Fruit fly (Drosophila melanogaster): Measurements from ENCODE around the gene PIG-B.

PIG-B gene

DNA sequence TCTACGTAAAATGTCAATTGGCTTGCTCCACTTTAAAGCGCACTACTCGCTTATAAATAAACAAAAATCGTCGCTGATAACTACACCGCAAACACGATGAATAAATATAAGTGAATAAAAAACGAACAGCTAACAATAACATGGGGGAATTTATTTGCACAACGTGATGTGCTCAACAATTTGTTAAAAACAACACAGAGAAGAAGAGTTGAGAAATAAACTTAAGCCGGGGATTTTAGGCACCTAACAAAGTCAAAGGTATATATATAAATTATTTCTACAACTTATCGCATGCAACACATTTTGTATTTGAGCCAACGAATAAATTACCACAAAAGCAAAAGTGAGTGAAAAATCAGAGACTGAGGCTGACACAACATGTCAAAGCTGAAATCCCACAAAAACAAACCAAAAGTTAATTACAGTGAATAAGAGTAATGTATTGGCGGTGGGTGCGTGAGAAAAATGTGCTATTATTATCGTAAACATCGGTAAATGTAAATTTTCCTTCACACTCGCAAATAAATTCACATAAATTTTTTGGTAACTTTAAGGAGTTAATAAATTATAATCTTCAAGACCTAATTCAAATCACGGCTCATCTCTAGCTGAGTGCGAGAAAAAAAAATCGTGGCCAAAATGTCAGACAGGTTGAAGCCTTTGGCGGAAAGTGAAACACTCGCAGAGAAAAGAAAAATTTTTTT lies 38.6 kb upstream of the PIG-B start (continued):
- no peak for TF ChIP-seq fd59A (GFP tag; optimal IDR thresholded peaks at IDR 0.05)
- TF ChIP-seq OdsH (GFP tag; optimal IDR thresholded peaks at IDR 0.05), result peak; percentile 41
- peak; percentile 64 for TF ChIP-seq CG32006 (GFP tag; optimal IDR thresholded peaks at IDR 0.05)
- no peak for TF ChIP-seq CG1621 (tag; optimal IDR thresholded peaks at IDR 0.05)
- no peak for TF ChIP-seq CG10669 (GFP tag; optimal IDR thresholded peaks at IDR 0.05)
- no peak for TF ChIP-seq CG11902 (GFP tag; optimal IDR thresholded peaks at IDR 0.05)
- TF ChIP-seq CG3919 (GFP tag; optimal IDR thresholded peaks at IDR 0.05), result no peak
- TF ChIP-seq fd85E (GFP tag; optimal IDR thresholded peaks at IDR 0.05), result no peak
- TF ChIP-seq Eip75B (GFP tag; optimal IDR thresholded peaks at IDR 0.05), result no peak
- no peak for TF ChIP-seq CG9139 (GFP tag; optimal IDR thresholded peaks at IDR 0.05)
- TF ChIP-seq Met (GFP tag; optimal IDR thresholded peaks at IDR 0.05), result peak; percentile 48
- TF ChIP-seq lz (GFP tag; optimal IDR thresholded peaks at IDR 0.05), result peak; percentile 27
- peak; percentile 66 for TF ChIP-seq CG6163 (GFP tag; IDR thresholded peaks at IDR 0.05)
- TF ChIP-seq Eip78C (GFP tag), result peak; percentile 82
- TF ChIP-seq Gug (GFP tag; IDR thresholded peaks at IDR 0.05), result no peak
- no peak for TF ChIP-seq CG7368 (GFP tag; optimal IDR thresholded peaks at IDR 0.05)
- peak; percentile 36 for TF ChIP-seq CG11294 (GFP tag; IDR thresholded peaks at IDR 0.05)

- no peak for TF ChIP-seq CG3032 (tag; optimal IDR thresholded peaks at IDR 0.05)
Measured at dm6 chr3L:3773317-3773716, 37.7 kb upstream of the PIG-B start.

DNA sequence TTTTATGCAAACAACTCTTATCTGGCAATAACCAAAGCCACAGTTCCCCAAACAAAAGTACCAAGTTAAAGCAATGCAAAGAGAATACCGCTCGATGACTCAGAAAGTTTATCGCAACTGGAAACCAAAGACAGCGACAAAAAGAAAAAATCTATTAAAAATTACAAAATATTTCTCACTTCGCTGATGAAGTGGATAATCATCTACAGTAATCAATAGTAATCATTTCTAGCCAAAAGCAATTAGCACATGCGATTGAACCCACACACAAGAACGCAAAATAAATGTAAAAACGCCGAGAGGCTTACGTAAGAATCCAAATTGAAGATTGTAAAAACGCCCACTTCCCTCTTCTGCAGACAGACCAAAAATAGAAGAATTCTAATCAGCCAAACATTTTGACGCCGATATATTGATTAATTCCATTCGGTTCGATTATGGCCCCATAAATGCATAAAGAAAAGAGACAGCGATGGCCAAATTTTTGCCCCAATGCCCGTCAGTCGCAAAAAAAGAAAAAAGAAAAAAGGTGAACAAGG lies 34.4 kb upstream of the PIG-B start:
- TF ChIP-seq acj6 (GFP tag; optimal IDR thresholded peaks at IDR 0.05) (no peak), CG32006 (GFP tag; optimal IDR thresholded peaks at IDR 0.05) (no peak), Hr4 (GFP tag; optimal IDR thresholded peaks at IDR 0.05) (no peak), vri (GFP tag; optimal IDR thresholded peaks at IDR 0.05) (peak; percentile 92), CG6792 (GFP tag; optimal IDR thresholded peaks at IDR 0.05) (no peak), CG34406 (GFP tag; optimal IDR thresholded peaks at IDR 0.05) (no peak), Hr38 (GFP tag; optimal IDR thresholded peaks at IDR 0.05) (no peak), Hr39 (GFP tag; optimal IDR thresholded peaks at IDR 0.05) (no peak)

DNA sequence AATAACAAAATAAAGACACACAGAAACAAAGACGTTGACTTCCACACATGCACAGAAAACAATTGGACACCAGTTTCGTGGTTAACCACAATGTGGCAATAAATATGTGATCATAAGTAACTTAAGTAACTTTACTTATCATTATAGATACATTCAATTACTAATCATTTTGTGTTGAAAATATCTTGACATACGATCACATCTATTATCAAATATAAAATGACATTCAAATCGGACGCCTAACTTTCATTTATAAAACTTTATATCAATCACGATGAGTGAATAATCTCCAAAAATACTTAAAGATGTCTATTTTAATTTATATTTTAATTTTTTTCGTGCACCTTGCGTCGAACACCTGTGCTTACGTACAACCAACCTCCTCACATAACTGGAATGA lies 32.6 kb upstream of the PIG-B start:
- TF ChIP-seq CG9139 (GFP tag; optimal IDR thresholded peaks at IDR 0.05) (no peak), Eip75B (GFP tag; optimal IDR thresholded peaks at IDR 0.05) (no peak), esn (GFP tag; optimal IDR thresholded peaks at IDR 0.05) (peak; percentile 43), ss (GFP tag; optimal IDR thresholded peaks at IDR 0.05) (no peak), CG7368 (GFP tag; optimal IDR thresholded peaks at IDR 0.05) (no peak), pdm3 (GFP tag; optimal IDR thresholded peaks at IDR 0.05) (no peak), Lpt (GFP tag; optimal IDR thresholded peaks at IDR 0.05) (no peak), Blimp-1 (GFP tag; optimal IDR thresholded peaks at IDR 0.05) (no peak), CG11762 (GFP tag; optimal IDR thresholded peaks at IDR 0.05; ENCODE audit: insufficient read depth) (no peak), cyc (GFP tag; optimal IDR thresholded peaks at IDR 0.05) (peak; percentile 20), CG6808 (GFP tag; optimal IDR thresholded peaks at IDR 0.05) (no peak), dac (GFP tag; optimal IDR thresholded peaks at IDR 0.05) (no peak), Hr39 (GFP tag; optimal IDR thresholded peaks at IDR 0.05) (peak; percentile 29), CG4318 (GFP tag; optimal IDR thresholded peaks at IDR 0.05) (no peak), CG3919 (GFP tag; optimal IDR thresholded peaks at IDR 0.05) (no peak), salr (GFP tag; optimal IDR thresholded peaks at IDR 0.05) (no peak), eg (GFP tag; IDR thresholded peaks at IDR 0.05) (0 out of 3 replicates have a peak, but pooled peaks have one; percentile 15), spab (GFP tag; optimal IDR thresholded peaks at IDR 0.05) (no peak), net (GFP tag; optimal IDR thresholded peaks at IDR 0.05) (no peak), CG8632 (GFP tag; optimal IDR thresholded peaks at IDR 0.05) (no peak), achi (GFP tag; optimal IDR thresholded peaks at IDR 0.05) (peak; percentile 19), CG8319 (GFP tag; optimal IDR thresholded peaks at IDR 0.05) (no peak), topi (GFP tag; optimal IDR thresholded peaks at IDR 0.05) (peak; percentile 69), fkh (GFP tag; optimal IDR thresholded peaks at IDR 0.05) (no peak), svp (GFP tag) (peak; percentile 64), lz (GFP tag; optimal IDR thresholded peaks at IDR 0.05) (peak; percentile 24), CG32006 (GFP tag; optimal IDR thresholded peaks at IDR 0.05) (peak; percentile 43), CG10669 (GFP tag; optimal IDR thresholded peaks at IDR 0.05) (no peak), CG6163 (GFP tag; IDR thresholded peaks at IDR 0.05) (0 out of 3 replicates have a peak, but pooled peaks have one; percentile 21)
